Worm (Caenorhabditis elegans): Measurements from ENCODE around the gene cct-5.
A peak's percentile ranks its signal among the peaks of the same experiment; 100 is the strongest.

The cct-5 gene

DNA sequence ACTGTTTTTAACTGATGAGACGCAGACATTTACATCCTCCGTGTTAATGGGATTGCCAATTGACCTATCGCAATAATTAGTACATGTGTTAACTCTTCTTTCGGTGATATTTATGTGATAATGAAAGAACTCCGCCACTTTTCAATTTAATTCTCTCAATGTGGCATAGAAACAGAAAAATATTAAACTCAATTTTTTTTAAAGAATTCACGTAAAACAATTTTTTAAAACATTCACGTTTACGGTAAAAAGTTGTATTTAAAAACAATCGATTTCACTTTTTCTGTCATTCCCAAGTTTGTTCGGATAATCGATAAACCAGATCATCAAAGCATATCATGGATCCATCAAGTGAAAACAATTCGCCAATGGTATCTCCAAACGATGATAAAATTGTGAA, 39.1 kb downstream of the cct-5 start, which contains the start of gene mstr-2:
TSS of gene mstr-2 (plus strand) at position 301 of the 400 bp plus-strand sequence.
- TF ChIP-seq nhr-6 (tag; optimal IDR thresholded peaks at IDR 0.05): no peak
- no peak for TF ChIP-seq aly-2 (tag; optimal IDR thresholded peaks at IDR 0.05)
- TF ChIP-seq snpc-4 (tag; optimal IDR thresholded peaks at IDR 0.05): no peak
- no peak for TF ChIP-seq ztf-11 (tag; optimal IDR thresholded peaks at IDR 0.05)
- no peak for TF ChIP-seq gmeb-1 (tag; optimal IDR thresholded peaks at IDR 0.05)
- TF ChIP-seq sem-4 (tag; optimal IDR thresholded peaks at IDR 0.05): no peak
- TF ChIP-seq lin-39 (tag; optimal IDR thresholded peaks at IDR 0.05): no peak
- TF ChIP-seq lin-11 (tag; optimal IDR thresholded peaks at IDR 0.05): no peak
- no peak for TF ChIP-seq ztf-1 (GFP tag; conservative IDR thresholded peaks at IDR 0.05)
- TF ChIP-seq blmp-1 (tag; optimal IDR thresholded peaks at IDR 0.05; ENCODE audit: insufficient read depth): no peak
- TF ChIP-seq dmd-4 (tag; optimal IDR thresholded peaks at IDR 0.05): no peak
- no peak for TF ChIP-seq nhr-237 (tag; optimal IDR thresholded peaks at IDR 0.05)
- no peak for TF ChIP-seq nhr-129 (tag; optimal IDR thresholded peaks at IDR 0.05)
- no peak for TF ChIP-seq peb-1 (tag; optimal IDR thresholded peaks at IDR 0.05)
- TF ChIP-seq sma-3 (GFP tag; optimal IDR thresholded peaks at IDR 0.05): no peak
- no peak for TF ChIP-seq nhr-11 (tag; optimal IDR thresholded peaks at IDR 0.05)
- no peak for TF ChIP-seq C34F6.9 (tag; optimal IDR thresholded peaks at IDR 0.05)
- no peak for TF ChIP-seq nhr-25 (tag; optimal IDR thresholded peaks at IDR 0.05)
- TF ChIP-seq zag-1 (tag; optimal IDR thresholded peaks at IDR 0.05): no peak
- TF ChIP-seq elt-3 (tag; optimal IDR thresholded peaks at IDR 0.05): no peak

- TF ChIP-seq C34F6.9 (tag; optimal IDR thresholded peaks at IDR 0.05) (no peak), Y55F3AM.14 (GFP tag; optimal IDR thresholded peaks at IDR 0.05) (no peak), unc-55 (GFP tag; optimal IDR thresholded peaks at IDR 0.05) (no peak), fos-1 (tag; optimal IDR thresholded peaks at IDR 0.05) (peak; percentile 72), alr-1 (tag; optimal IDR thresholded peaks at IDR 0.05) (no peak), snpc-4 (tag; optimal IDR thresholded peaks at IDR 0.05) (no peak), lsy-2 (tag; optimal IDR thresholded peaks at IDR 0.05) (no peak), lin-11 (tag; optimal IDR thresholded peaks at IDR 0.05) (no peak), sma-9 (GFP tag; optimal IDR thresholded peaks at IDR 0.05) (peak; percentile 31), sma-9 (tag; optimal IDR thresholded peaks at IDR 0.05) (no peak), blmp-1 (tag; optimal IDR thresholded peaks at IDR 0.05; ENCODE audit: insufficient read depth) (no peak), lin-39 (tag; optimal IDR thresholded peaks at IDR 0.05) (no peak), nhr-25 (tag; optimal IDR thresholded peaks at IDR 0.05) (no peak), mbf-1 (tag; optimal IDR thresholded peaks at IDR 0.05) (no peak), ztf-11 (tag; optimal IDR thresholded peaks at IDR 0.05) (no peak), nhr-237 (tag; optimal IDR thresholded peaks at IDR 0.05) (no peak), R02D3.7 (tag; optimal IDR thresholded peaks at IDR 0.05) (no peak)
These were observed 39.5 kb downstream of the cct-5 start for ce11 chrIII:4468390-4468789.

DNA sequence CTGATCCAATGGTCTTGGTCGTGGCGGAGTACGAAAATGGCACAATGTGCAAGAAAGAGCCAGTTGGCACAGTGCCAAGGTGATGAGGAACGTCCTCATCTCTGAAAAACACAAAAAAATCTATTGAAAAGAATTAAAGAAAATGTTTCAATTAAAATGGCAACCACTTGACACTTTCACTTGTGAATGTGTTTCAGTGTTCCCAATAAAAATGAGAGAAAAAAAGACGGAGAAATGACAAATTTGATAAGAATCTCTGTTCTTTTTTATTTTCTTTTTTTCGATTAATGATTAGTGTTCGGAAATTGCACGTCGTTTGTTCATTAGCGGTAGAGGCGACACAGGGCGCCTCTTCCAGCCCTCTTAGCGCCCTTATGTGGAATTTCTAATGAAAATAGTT, 40.6 kb downstream of the cct-5 start, which contains the start of gene ndg-4:
TSS of gene ndg-4 (minus strand) at position 101 of the 400 bp plus-strand sequence.
- TF ChIP-seq alr-1 (tag; optimal IDR thresholded peaks at IDR 0.05) (no peak), blmp-1 (tag; optimal IDR thresholded peaks at IDR 0.05; ENCODE audit: insufficient read depth) (peak; percentile 27)

DNA sequence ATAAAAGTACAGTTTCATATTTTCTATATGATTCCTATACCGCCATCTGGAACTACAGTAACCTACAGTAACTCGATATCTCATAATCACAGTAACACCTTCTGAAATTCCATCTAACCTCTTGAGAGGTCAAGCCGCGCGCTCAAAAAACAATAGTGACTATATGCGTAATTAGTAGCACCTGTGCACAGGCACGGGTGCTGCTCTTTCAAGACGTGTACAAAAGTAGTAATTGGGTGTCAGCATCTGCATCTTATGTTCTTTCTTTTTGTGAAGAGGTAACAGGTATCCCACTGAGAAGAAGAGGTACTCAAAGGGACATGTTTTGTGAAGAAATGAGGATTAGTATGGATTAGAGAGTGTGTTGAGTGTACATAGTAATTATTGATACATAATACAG, 46.6 kb downstream of the cct-5 start:
- no peak for TF ChIP-seq lin-11 (tag; optimal IDR thresholded peaks at IDR 0.05)
- TF ChIP-seq blmp-1 (tag; optimal IDR thresholded peaks at IDR 0.05; ENCODE audit: insufficient read depth): no peak
- TF ChIP-seq elt-3 (tag; optimal IDR thresholded peaks at IDR 0.05): no peak
- no peak for TF ChIP-seq C34F6.9 (tag; optimal IDR thresholded peaks at IDR 0.05)
- TF ChIP-seq elt-1 (tag; optimal IDR thresholded peaks at IDR 0.05): no peak
- TF ChIP-seq ztf-4 (tag; optimal IDR thresholded peaks at IDR 0.05): no peak
- no peak for TF ChIP-seq sma-3 (GFP tag; optimal IDR thresholded peaks at IDR 0.05)
- TF ChIP-seq unc-39 (tag; optimal IDR thresholded peaks at IDR 0.05): no peak
- TF ChIP-seq dmd-4 (tag; optimal IDR thresholded peaks at IDR 0.05): no peak
- no peak for TF ChIP-seq mab-5 (tag; optimal IDR thresholded peaks at IDR 0.05)
- TF ChIP-seq nhr-11 (tag; optimal IDR thresholded peaks at IDR 0.05): no peak
- TF ChIP-seq lin-13 (GFP tag; optimal IDR thresholded peaks at IDR 0.05): no peak
- no peak for TF ChIP-seq nhr-77 (tag; optimal IDR thresholded peaks at IDR 0.05)
- TF ChIP-seq sma-9 (GFP tag; optimal IDR thresholded peaks at IDR 0.05): no peak
- no peak for TF ChIP-seq sma-9 (tag; optimal IDR thresholded peaks at IDR 0.05)
- TF ChIP-seq zag-1 (tag; optimal IDR thresholded peaks at IDR 0.05): no peak
- TF ChIP-seq mbf-1 (tag; optimal IDR thresholded peaks at IDR 0.05): no peak

DNA sequence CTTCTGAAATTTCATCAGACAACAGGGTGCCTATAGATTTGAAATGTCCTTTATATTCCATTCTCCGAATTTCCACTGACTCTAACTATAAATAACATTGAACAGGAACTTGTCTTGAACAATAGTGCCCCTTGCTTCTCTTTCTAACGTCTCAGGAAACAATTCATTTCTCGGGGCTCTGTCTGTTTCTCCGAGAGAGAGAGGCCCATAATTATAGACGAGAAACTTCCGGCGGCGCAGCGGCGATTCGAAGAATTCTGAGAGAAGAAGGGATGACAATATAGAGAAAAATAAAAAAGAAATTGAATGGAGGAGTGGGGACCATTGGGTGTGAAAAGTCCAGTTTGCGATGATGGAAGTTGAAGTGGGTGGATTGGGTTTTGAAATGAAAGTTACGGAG, 47.7 kb downstream of the cct-5 start:
- TF ChIP-seq sma-9 (GFP tag; optimal IDR thresholded peaks at IDR 0.05) (peak; percentile 10), sma-9 (tag; optimal IDR thresholded peaks at IDR 0.05) (no peak), lin-39 (tag; optimal IDR thresholded peaks at IDR 0.05) (no peak), lsy-2 (tag; optimal IDR thresholded peaks at IDR 0.05) (peak in 1 of 2 experiments; percentile 17), Y55F3AM.14 (GFP tag; optimal IDR thresholded peaks at IDR 0.05) (no peak), ceh-82 (tag; optimal IDR thresholded peaks at IDR 0.05) (no peak), mab-5 (tag; optimal IDR thresholded peaks at IDR 0.05) (no peak)
